Worm (Caenorhabditis elegans): ENCODE measurements around the gene fbxb-14.

DNA sequence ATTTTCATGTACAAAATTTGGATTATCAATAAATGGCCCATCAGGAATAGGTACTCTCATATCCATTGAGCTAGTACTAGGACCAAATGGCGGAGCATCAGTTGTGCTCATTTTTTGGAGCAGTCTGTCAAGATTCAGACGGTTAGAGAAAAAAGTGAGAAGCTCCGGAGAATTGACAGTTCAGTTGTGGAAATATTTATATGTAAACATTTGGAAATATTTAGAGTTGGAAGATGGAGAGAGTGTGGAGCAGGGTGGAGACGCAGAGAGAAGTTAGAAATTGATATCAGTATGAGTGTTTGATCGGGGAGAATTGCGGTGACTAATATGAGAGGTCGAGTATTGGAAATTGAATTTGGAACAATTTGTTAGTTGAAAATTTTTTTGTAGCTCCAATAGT lies 38.6 kb upstream of the fbxb-14 start:
- TF ChIP-seq ceh-18 (tag; optimal IDR thresholded peaks at IDR 0.05) (no peak), npax-4 (tag; optimal IDR thresholded peaks at IDR 0.05) (no peak), F13H6.1 (tag; optimal IDR thresholded peaks at IDR 0.05) (no peak), unc-86 (tag; optimal IDR thresholded peaks at IDR 0.05) (no peak), pqm-1 (tag; optimal IDR thresholded peaks at IDR 0.05) (no peak), hlh-15 (tag; optimal IDR thresholded peaks at IDR 0.05) (no peak), ama-1 (optimal IDR thresholded peaks at IDR 0.05) (no peak)

All from whole organism, late embryonic.